Worm (Caenorhabditis elegans) whole organism, L3 larva: ENCODE data around the gene chil-13.
A peak's percentile ranks its signal among the peaks of the same experiment; 100 is the strongest.

Experiments used
- R02D3.7 ChIP-seq: fragments of 150-350 bp; optimal IDR thresholded peaks from 2 replicates; lab custom pipeline; 2014; ENCODE audit warnings: missing biosample characterization, missing genetic modification characterization
- ZK546.5 ChIP-seq: sonication (generic microtip); optimal IDR thresholded peaks from 2 replicates; lab custom pipeline; 2017; ENCODE audit warnings: missing biosample characterization, missing genetic modification characterization
- ama-1 ChIP-seq: fragments of 150-350 bp; optimal IDR thresholded peaks from 2 replicates; lab custom pipeline; 2018
- ceh-16 ChIP-seq: sonication (generic microtip); optimal IDR thresholded peaks from 2 replicates; lab custom pipeline; 2017; ENCODE audit warnings: missing biosample characterization, missing genetic modification characterization
- ceh-82 ChIP-seq: fragments of 150-350 bp; optimal IDR thresholded peaks from 2 replicates; lab custom pipeline; 2014; ENCODE audit warnings: missing biosample characterization, missing genetic modification characterization
- ceh-9 ChIP-seq: sonication (generic microtip); optimal IDR thresholded peaks from 2 replicates; lab custom pipeline; 2018; ENCODE audit warnings: missing biosample characterization, missing genetic modification characterization
- daf-12 ChIP-seq: fragments of 150-350 bp; optimal IDR thresholded peaks from 2 replicates; lab custom pipeline; 2014; ENCODE audit warnings: missing biosample characterization, missing genetic modification reagents, missing genetic modification characterization
- elt-1 ChIP-seq: fragments of 150-350 bp; optimal IDR thresholded peaks from 2 replicates; lab custom pipeline; 2014; ENCODE audit warnings: missing biosample characterization, missing genetic modification characterization
- elt-2 ChIP-seq: sonication (generic microtip); optimal IDR thresholded peaks from 2 replicates; lab custom pipeline; 2016; ENCODE audit warnings: missing genetic modification reagents, mild to moderate bottlenecking, missing genetic modification characterization, missing compliant biosample characterization
- elt-3 ChIP-seq, 3 experiments: fragments of 150-350 bp in 1 of 3; sonication (generic microtip) in 2 of 3; optimal IDR thresholded peaks; 2 replicates in 2 of 3; 4 replicates in 1 of 3; lab custom pipeline; 2014 to 2017; ENCODE audit warnings: missing biosample characterization in 3 of 3, missing genetic modification characterization in 3 of 3
- fkh-10 ChIP-seq: sonication (generic microtip); optimal IDR thresholded peaks from 2 replicates; lab custom pipeline; 2017; ENCODE audit warnings: missing biosample characterization, missing genetic modification reagents, missing genetic modification characterization
- fos-1 ChIP-seq: fragments of 150-350 bp; optimal IDR thresholded peaks from 2 replicates; lab custom pipeline; 2014; ENCODE audit warnings: missing biosample characterization, missing genetic modification characterization
- hmg-11 ChIP-seq: sonication (generic microtip); optimal IDR thresholded peaks from 2 replicates; lab custom pipeline; 2016; ENCODE audit warnings: missing genetic modification characterization, missing compliant biosample characterization
- jun-1 ChIP-seq: fragments of 150-350 bp; optimal IDR thresholded peaks from 2 replicates; lab custom pipeline; 2014; ENCODE audit warnings: missing biosample characterization, missing genetic modification reagents, missing genetic modification characterization
- lin-15B ChIP-seq: fragments of 150-350 bp; optimal IDR thresholded peaks from 2 replicates; lab custom pipeline; 2014; ENCODE audit warnings: missing biosample characterization, missing genetic modification characterization
- lin-39 ChIP-seq: fragments of 150-350 bp; optimal IDR thresholded peaks from 2 replicates; lab custom pipeline; 2018; ENCODE audit warnings: missing biosample characterization, missing genetic modification reagents, missing genetic modification characterization
- lsy-12 ChIP-seq: sonication (generic microtip); optimal IDR thresholded peaks from 2 replicates; lab custom pipeline; 2016; ENCODE audit warnings: mild to moderate bottlenecking, missing genetic modification characterization, missing compliant biosample characterization
- mdl-1 ChIP-seq: fragments of 150-350 bp; optimal IDR thresholded peaks from 2 replicates; lab custom pipeline; 2014; ENCODE audit warnings: missing biosample characterization, missing genetic modification characterization
- nfya-1 ChIP-seq: sonication (generic microtip); optimal IDR thresholded peaks from 2 replicates; lab custom pipeline; 2017; ENCODE audit warnings: missing genetic modification characterization, mild to moderate bottlenecking, missing compliant biosample characterization, antibody characterized with exemption, moderate library complexity; ENCODE audit not compliant: insufficient read depth
- nhr-25 ChIP-seq: sonication (generic microtip); optimal IDR thresholded peaks from 2 replicates; lab custom pipeline; 2017; ENCODE audit warnings: missing biosample characterization, missing genetic modification characterization
- nhr-43 ChIP-seq: sonication (generic microtip); optimal IDR thresholded peaks from 2 replicates; lab custom pipeline; 2016; ENCODE audit warnings: mild to moderate bottlenecking, missing genetic modification characterization, missing compliant biosample characterization; ENCODE audit not compliant: poor library complexity, severe bottlenecking
- nhr-67 ChIP-seq: fragments of 150-350 bp; optimal IDR thresholded peaks from 2 replicates; lab custom pipeline; 2014; ENCODE audit warnings: missing biosample characterization, missing genetic modification characterization
- nhr-77 ChIP-seq: fragments of 150-350 bp; optimal IDR thresholded peaks from 2 replicates; lab custom pipeline; 2014; ENCODE audit warnings: missing biosample characterization, missing genetic modification characterization
- pha-4 ChIP-seq: fragments of 150-350 bp; optimal IDR thresholded peaks from 2 replicates; lab custom pipeline; 2014; ENCODE audit warnings: missing biosample characterization, missing genetic modification reagents, missing genetic modification characterization
- pqm-1 ChIP-seq: fragments of 150-350 bp; optimal IDR thresholded peaks from 2 replicates; lab custom pipeline; 2017; ENCODE audit warnings: missing biosample characterization, missing genetic modification characterization, inconsistent platforms
- sea-2 ChIP-seq: fragments of 150-350 bp; sonication (generic microtip); optimal IDR thresholded peaks from 4 replicates; lab custom pipeline; 2014; ENCODE audit warnings: missing biosample characterization, missing genetic modification reagents, missing genetic modification characterization
- skn-1 ChIP-seq: fragments of 150-350 bp; optimal IDR thresholded peaks from 2 replicates; lab custom pipeline; 2014; ENCODE audit warnings: missing biosample characterization, missing genetic modification characterization
- tbx-2 ChIP-seq: sonication (generic microtip); optimal IDR thresholded peaks from 2 replicates; lab custom pipeline; 2016; ENCODE audit warnings: mild to moderate bottlenecking, missing genetic modification characterization, missing compliant biosample characterization
- zag-1 ChIP-seq: fragments of 150-350 bp; optimal IDR thresholded peaks from 2 replicates; lab custom pipeline; 2014; ENCODE audit warnings: missing biosample characterization, missing genetic modification characterization
- ztf-4 ChIP-seq: fragments of 150-350 bp; optimal IDR thresholded peaks from 2 replicates; lab custom pipeline; 2014; ENCODE audit warnings: missing biosample characterization, missing genetic modification characterization

Gene chil-13

DNA sequence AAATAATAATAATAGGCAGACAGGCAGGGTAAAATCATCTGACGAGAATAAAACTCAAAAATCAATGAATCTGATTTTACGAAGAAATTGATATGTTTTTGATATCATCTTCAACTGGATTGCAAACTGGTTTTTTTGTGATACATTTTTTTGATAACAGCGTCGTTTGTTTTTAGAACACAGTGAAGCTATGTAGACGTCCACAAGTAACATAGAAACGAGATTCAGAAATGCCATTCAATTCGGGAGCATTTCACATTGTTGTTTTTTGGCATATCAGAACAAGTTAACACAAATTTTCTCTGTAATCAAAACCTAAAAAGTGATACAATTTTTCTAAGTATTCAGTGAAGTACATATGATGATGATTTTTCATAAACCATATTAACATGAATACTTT lies at the start of gene chil-13:
TSS of gene chil-13 (minus strand) at position 101 of the 400 bp plus-strand sequence.
- TF ChIP-seq sea-2 (GFP tag; lab: Kevin White, UChicago) = no peak
- no peak for TF ChIP-seq ZK546.5 (tag; lab: Kevin White, UChicago)
- no peak for TF ChIP-seq ceh-9 (tag; lab: Kevin White, UChicago)
- no peak for TF ChIP-seq nhr-77 (tag; lab: Kevin White, UChicago)

DNA sequence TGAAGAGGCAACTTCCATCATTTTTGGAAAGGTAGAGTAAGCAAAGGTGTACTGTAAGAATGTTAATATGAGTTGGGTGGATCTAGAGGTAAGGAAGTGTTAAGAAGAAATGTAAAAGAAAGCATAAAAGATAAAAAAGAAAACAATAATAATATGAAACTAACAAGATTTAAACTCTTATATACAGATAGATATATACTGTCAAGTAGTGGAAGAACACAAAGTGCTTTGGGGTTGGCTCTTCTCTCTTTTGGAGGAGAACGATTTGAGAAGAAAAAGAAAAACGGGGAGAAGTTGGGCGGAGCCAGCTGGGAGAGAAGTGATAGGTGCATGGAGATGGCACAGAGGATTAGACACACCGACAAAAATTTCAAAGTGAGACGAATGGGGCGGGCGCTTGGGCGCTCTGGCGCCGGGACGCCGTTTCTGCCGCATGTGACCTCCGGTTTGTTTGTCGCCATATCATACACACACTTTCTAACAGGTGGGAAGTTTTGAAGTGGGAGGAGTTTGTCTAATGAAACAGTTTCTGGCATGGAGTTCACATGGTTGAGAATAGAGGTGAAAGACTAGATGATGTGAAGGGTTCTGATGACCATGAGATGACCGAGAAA lies 49.3 kb upstream of the chil-13 start, which contains the start of gene T19H5.4:
TSS of gene T19H5.4 (minus strand) at position 51 of the 614 bp plus-strand sequence.
- peak; percentile 82 for TF ChIP-seq elt-2 (tag; lab: Kevin White, UChicago)
- TF ChIP-seq nhr-43 (tag; lab: Kevin White, UChicago) = peak; percentile 59
- TF ChIP-seq pqm-1 (tag; lab: Kevin White, UChicago) = peak; percentile 34
- TF ChIP-seq ztf-4 (tag; lab: Kevin White, UChicago) = no peak
- TF ChIP-seq hmg-11 (tag; lab: Kevin White, UChicago) = no peak
- TF ChIP-seq ceh-16 (tag; lab: Kevin White, UChicago) = no peak
- peak; percentile 31 for TF ChIP-seq jun-1
- no peak for TF ChIP-seq lin-39
- no peak for TF ChIP-seq ZK546.5 (tag; lab: Kevin White, UChicago)
- no peak for TF ChIP-seq daf-12
- peak; percentile 14 for TF ChIP-seq lsy-12 (tag; lab: Kevin White, UChicago)
- no peak for TF ChIP-seq zag-1 (tag; lab: Kevin White, UChicago)
- TF ChIP-seq nfya-1 (tag; lab: Kevin White, UChicago) = peak; percentile 78
- no peak for TF ChIP-seq nhr-77 (tag; lab: Kevin White, UChicago)
- TF ChIP-seq sea-2 (GFP tag; lab: Kevin White, UChicago) = no peak
- TF ChIP-seq fkh-10 = no peak
- TF ChIP-seq elt-1 (tag; lab: Kevin White, UChicago) = no peak
- no peak for TF ChIP-seq skn-1 (tag; lab: Kevin White, UChicago)
- TF ChIP-seq mdl-1 (tag; lab: Kevin White, UChicago) = no peak
- TF ChIP-seq ceh-82 (tag; lab: Kevin White, UChicago) = no peak
- TF ChIP-seq elt-3 (tag; optimal IDR thresholded peaks at IDR 0.05; lab: Kevin White, UChicago) = peak in 1 of 3 experiments; percentile 39
- TF ChIP-seq pha-4 (tag; lab: Kevin White, UChicago) = peak; percentile 64
- no peak for TF ChIP-seq R02D3.7 (tag; lab: Kevin White, UChicago)
- TF ChIP-seq ama-1 = peak; percentile 16
- TF ChIP-seq nhr-25 = peak; percentile 11
- peak; percentile 4 for TF ChIP-seq tbx-2

DNA sequence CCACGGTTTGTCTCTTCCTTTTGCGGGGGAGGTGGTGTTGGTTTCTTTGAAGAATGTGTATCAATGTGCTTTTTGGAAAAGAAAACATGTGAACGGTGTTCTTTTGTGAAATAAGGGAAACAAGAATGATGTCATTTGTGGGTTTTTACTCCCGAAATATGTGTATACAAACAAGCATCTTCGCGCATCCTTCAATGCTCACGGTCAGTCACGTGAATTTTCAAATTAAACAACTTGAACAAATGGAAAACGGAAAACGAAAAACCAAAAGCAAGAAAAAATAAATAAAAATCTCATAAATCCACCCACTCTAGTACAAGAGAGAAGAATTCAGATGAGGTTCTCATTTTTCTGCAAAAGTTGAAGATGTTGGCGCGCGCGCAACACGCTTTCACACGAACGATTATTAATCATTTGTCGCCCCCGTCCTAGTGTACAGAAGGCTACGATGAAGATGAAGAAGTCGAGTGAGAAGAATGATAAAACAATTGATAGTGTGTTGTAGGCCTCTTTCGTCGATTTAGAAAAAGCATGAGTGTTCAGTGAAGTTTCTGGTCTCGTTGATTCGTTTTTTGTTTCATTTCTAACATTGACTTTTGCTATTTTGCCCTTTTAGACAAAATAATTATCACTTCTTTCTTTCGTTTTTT lies 47.1 kb upstream of the chil-13 start:
- TF ChIP-seq nhr-77 (tag; lab: Kevin White, UChicago) (no peak), nhr-67 (tag; lab: Kevin White, UChicago) (no peak), pha-4 (tag; lab: Kevin White, UChicago) (peak; percentile 91), pqm-1 (tag; lab: Kevin White, UChicago) (no peak), R02D3.7 (tag; lab: Kevin White, UChicago) (no peak), lsy-12 (tag; lab: Kevin White, UChicago) (no peak)

DNA sequence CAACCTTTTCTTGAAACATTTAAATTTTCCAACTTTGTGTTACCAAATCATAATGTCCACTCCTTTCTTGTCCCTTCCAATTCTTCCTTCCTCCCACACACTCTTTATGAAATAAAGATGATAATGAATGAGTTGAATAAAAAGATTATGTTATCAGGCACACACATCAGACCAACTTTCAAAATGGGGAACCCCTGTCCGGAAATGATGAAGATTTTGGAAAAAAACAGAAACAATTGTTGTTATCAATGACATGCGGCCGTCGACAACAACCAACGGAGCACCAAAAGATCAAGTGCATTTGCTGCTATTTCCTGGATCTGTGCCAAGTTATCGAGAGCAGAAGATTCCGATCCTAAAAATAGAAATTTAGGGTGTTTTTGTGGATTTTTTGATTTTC lies 45.2 kb upstream of the chil-13 start:
- no peak for TF ChIP-seq fos-1 (tag; lab: Kevin White, UChicago)
- no peak for TF ChIP-seq elt-3 (tag; optimal IDR thresholded peaks at IDR 0.05; lab: Kevin White, UChicago)
- no peak for TF ChIP-seq nhr-67 (tag; lab: Kevin White, UChicago)
- no peak for TF ChIP-seq lin-15B (tag; lab: Kevin White, UChicago)
- peak; percentile 72 for TF ChIP-seq elt-2 (tag; lab: Kevin White, UChicago)
- no peak for TF ChIP-seq skn-1 (tag; lab: Kevin White, UChicago)
- peak; percentile 22 for TF ChIP-seq jun-1
- TF ChIP-seq pqm-1 (tag; lab: Kevin White, UChicago) = peak; percentile 71
- TF ChIP-seq nfya-1 (tag; lab: Kevin White, UChicago) = no peak
- TF ChIP-seq sea-2 (GFP tag; lab: Kevin White, UChicago) = no peak

DNA sequence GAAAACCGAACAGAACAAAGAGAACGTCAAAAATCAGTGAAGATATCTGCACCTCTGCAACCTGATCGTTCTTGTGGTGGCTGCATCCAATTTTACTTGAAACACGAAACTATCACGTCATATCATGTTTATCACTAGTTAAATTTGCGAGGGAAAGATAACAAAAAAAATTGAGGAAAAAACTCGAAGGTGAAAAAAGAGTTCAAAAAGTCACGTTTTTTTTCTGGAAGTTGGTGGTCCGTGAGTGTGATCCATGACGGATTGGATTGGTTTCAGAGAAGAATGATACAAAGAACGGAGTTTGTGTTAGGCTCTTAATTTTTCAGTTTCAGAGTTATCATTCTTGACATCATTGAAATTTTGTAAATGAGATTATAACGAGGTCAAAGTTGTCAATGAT lies 44.4 kb upstream of the chil-13 start:
- TF ChIP-seq R02D3.7 (tag; lab: Kevin White, UChicago) (no peak), ceh-82 (tag; lab: Kevin White, UChicago) (no peak), elt-2 (tag; lab: Kevin White, UChicago) (peak; percentile 71), jun-1 (no peak), pqm-1 (tag; lab: Kevin White, UChicago) (peak; percentile 33), daf-12 (no peak)
